Fruit fly (Drosophila melanogaster) whole organism, prepupa: Measurements from ENCODE around the gene RSG7.
A peak's percentile ranks its signal among the peaks of the same experiment; 100 is the strongest.

Experiments used
- Blimp-1 ChIP-seq: fragments of 200-800 bp; sonication (Bioruptor generic); optimal IDR thresholded peaks from 3 replicates; lab custom pipeline; 2017; ENCODE audit warnings: missing biosample characterization, missing genetic modification characterization, mild to moderate bottlenecking, moderate library complexity, missing genetic modification reagents
- CG10631 ChIP-seq: fragments of 200-800 bp; sonication (Bioruptor generic); optimal IDR thresholded peaks from 2 replicates; lab custom pipeline; 2016; ENCODE audit warnings: missing biosample characterization, missing genetic modification characterization
- CG11294 ChIP-seq: fragments of 200-800 bp; sonication (Bioruptor generic); IDR thresholded peaks from 2 replicates; pipeline ENCODE4 v1.3.6; 2022; ENCODE audit warnings: missing biosample characterization, missing genetic modification characterization
- CG11762 ChIP-seq: fragments of 200-800 bp; sonication (Bioruptor generic); optimal IDR thresholded peaks from 3 replicates; lab custom pipeline; 2016; ENCODE audit warnings: missing biosample characterization, missing genetic modification characterization; ENCODE audit not compliant: insufficient read depth
- CG11902 ChIP-seq: fragments of 200-800 bp; sonication (Bioruptor generic); optimal IDR thresholded peaks from 3 replicates; lab custom pipeline; 2016; ENCODE audit warnings: missing biosample characterization, missing genetic modification characterization
- CG16779 ChIP-seq: fragments of 200-800 bp; sonication (Bioruptor generic); optimal IDR thresholded peaks from 3 replicates; lab custom pipeline; 2017; ENCODE audit warnings: missing biosample characterization, mild to moderate bottlenecking, missing genetic modification characterization
- CG31627 ChIP-seq: fragments of 200-800 bp; sonication (Bioruptor generic); optimal IDR thresholded peaks from 3 replicates; lab custom pipeline; 2016; ENCODE audit warnings: missing biosample characterization, missing genetic modification characterization
- CG34406 ChIP-seq: fragments of 200-800 bp; sonication (Bioruptor generic); optimal IDR thresholded peaks from 3 replicates; lab custom pipeline; 2016; ENCODE audit warnings: missing biosample characterization, missing genetic modification characterization
- CG3919 ChIP-seq: fragments of 200-800 bp; sonication (Bioruptor generic); optimal IDR thresholded peaks from 3 replicates; lab custom pipeline; 2016; ENCODE audit warnings: missing biosample characterization, missing genetic modification characterization
- CG4318 ChIP-seq: fragments of 200-800 bp; sonication (Bioruptor generic); optimal IDR thresholded peaks from 3 replicates; lab custom pipeline; 2017; ENCODE audit warnings: missing biosample characterization, mild to moderate bottlenecking, missing genetic modification characterization
- CG6163 ChIP-seq: fragments of 200-800 bp; sonication (Bioruptor generic); IDR thresholded peaks from 3 replicates; pipeline ENCODE4 v1.3.6; 2022; ENCODE audit warnings: missing biosample characterization, missing genetic modification characterization
- CG6792 ChIP-seq: fragments of 200-800 bp; sonication (Bioruptor generic); optimal IDR thresholded peaks from 3 replicates; lab custom pipeline; 2016; ENCODE audit warnings: missing biosample characterization, missing genetic modification characterization
- CG6808 ChIP-seq: fragments of 200-800 bp; sonication (Bioruptor generic); optimal IDR thresholded peaks from 3 replicates; lab custom pipeline; 2017; ENCODE audit warnings: missing biosample characterization, missing genetic modification characterization, mild to moderate bottlenecking, moderate library complexity, missing genetic modification reagents
- CG7368 ChIP-seq: fragments of 200-800 bp; sonication (Bioruptor generic); optimal IDR thresholded peaks from 3 replicates; lab custom pipeline; 2016; ENCODE audit warnings: missing biosample characterization, missing genetic modification characterization
- CG8119 ChIP-seq: fragments of 200-800 bp; sonication (Bioruptor generic); IDR thresholded peaks from 3 replicates; pipeline ENCODE4 v1.3.6; 2022; ENCODE audit warnings: missing biosample characterization, missing genetic modification characterization
- CG8632 ChIP-seq: fragments of 200-800 bp; sonication (Bioruptor generic); optimal IDR thresholded peaks from 3 replicates; lab custom pipeline; 2016; ENCODE audit warnings: missing biosample characterization, missing genetic modification characterization
- CG9139 ChIP-seq: fragments of 200-800 bp; sonication (Bioruptor generic); optimal IDR thresholded peaks from 3 replicates; lab custom pipeline; 2017; ENCODE audit warnings: missing biosample characterization, mild to moderate bottlenecking, missing genetic modification characterization
- Eip75B ChIP-seq: fragments of 200-800 bp; sonication (Bioruptor generic); optimal IDR thresholded peaks from 3 replicates; lab custom pipeline; 2016; ENCODE audit warnings: missing biosample characterization, missing genetic modification characterization
- Eip78C ChIP-seq: fragments of 200-800 bp; sonication (Bioruptor generic); peaks from one replicate; lab custom pipeline; 2016; ENCODE audit warnings: missing biosample characterization, missing genetic modification characterization
- Ets21C ChIP-seq: fragments of 200-800 bp; sonication (Bioruptor generic); optimal IDR thresholded peaks from 3 replicates; lab custom pipeline; 2016; ENCODE audit warnings: missing biosample characterization, missing genetic modification characterization
- Gug ChIP-seq: fragments of 200-800 bp; sonication (Bioruptor generic); IDR thresholded peaks from 2 replicates; pipeline ENCODE4 v1.3.6; 2022; ENCODE audit warnings: missing biosample characterization, missing genetic modification characterization
- Hr38 ChIP-seq: sonication (Bioruptor generic); optimal IDR thresholded peaks from 2 replicates; lab custom pipeline; 2016; ENCODE audit warnings: missing biosample characterization, missing genetic modification characterization
- Met ChIP-seq: fragments of 200-800 bp; sonication (Bioruptor generic); optimal IDR thresholded peaks from 3 replicates; lab custom pipeline; 2016; ENCODE audit warnings: missing biosample characterization, missing genetic modification characterization
- OdsH ChIP-seq: fragments of 200-800 bp; sonication (Bioruptor generic); optimal IDR thresholded peaks from 3 replicates; lab custom pipeline; 2016; ENCODE audit warnings: missing biosample characterization, missing genetic modification characterization
- Sox102F ChIP-seq: fragments of 200-800 bp; sonication (Bioruptor generic); optimal IDR thresholded peaks from 2 replicates; lab custom pipeline; 2016; ENCODE audit warnings: missing biosample characterization, mild to moderate bottlenecking, missing genetic modification characterization
- Sox14 ChIP-seq: fragments of 200-800 bp; sonication (Bioruptor generic); optimal IDR thresholded peaks from 3 replicates; lab custom pipeline; 2016; ENCODE audit warnings: missing biosample characterization, missing genetic modification characterization
- Sox15 ChIP-seq: fragments of 200-800 bp; sonication (Bioruptor generic); optimal IDR thresholded peaks from 3 replicates; lab custom pipeline; 2016; ENCODE audit warnings: missing biosample characterization, missing genetic modification characterization
- achi ChIP-seq: fragments of 200-800 bp; sonication (Bioruptor generic); optimal IDR thresholded peaks from 3 replicates; lab custom pipeline; 2016; ENCODE audit warnings: missing biosample characterization, missing genetic modification characterization
- acj6 ChIP-seq: fragments of 200-800 bp; sonication (Bioruptor generic); optimal IDR thresholded peaks from 3 replicates; lab custom pipeline; 2016; ENCODE audit warnings: missing biosample characterization, missing genetic modification characterization
- cyc ChIP-seq: fragments of 200-800 bp; sonication (Bioruptor generic); optimal IDR thresholded peaks from 3 replicates; lab custom pipeline; 2016; ENCODE audit warnings: missing biosample characterization, missing genetic modification characterization
- dac ChIP-seq: fragments of 200-800 bp; sonication (Bioruptor generic); optimal IDR thresholded peaks from 2 replicates; lab custom pipeline; 2017; ENCODE audit warnings: missing biosample characterization, mild to moderate bottlenecking, missing genetic modification characterization
- eg ChIP-seq: fragments of 200-800 bp; sonication (Bioruptor generic); IDR thresholded peaks from 3 replicates; pipeline ENCODE4 v1.3.6; 2022; ENCODE audit warnings: missing biosample characterization, missing genetic modification characterization
- esn ChIP-seq: fragments of 200-800 bp; sonication (Bioruptor generic); optimal IDR thresholded peaks from 2 replicates; lab custom pipeline; 2016; ENCODE audit warnings: missing biosample characterization, mild to moderate bottlenecking, missing genetic modification characterization, moderate library complexity
- fd85E ChIP-seq: fragments of 200-800 bp; sonication (Bioruptor generic); optimal IDR thresholded peaks from 3 replicates; lab custom pipeline; 2016; ENCODE audit warnings: missing biosample characterization, missing genetic modification characterization
- fkh ChIP-seq: fragments of 200-800 bp; sonication (Bioruptor generic); optimal IDR thresholded peaks from 3 replicates; lab custom pipeline; 2017; ENCODE audit warnings: missing biosample characterization, mild to moderate bottlenecking, missing genetic modification characterization, moderate library complexity
- lz ChIP-seq: fragments of 200-800 bp; sonication (Bioruptor generic); optimal IDR thresholded peaks from 3 replicates; lab custom pipeline; 2016; ENCODE audit warnings: missing biosample characterization, missing genetic modification characterization
- net ChIP-seq: fragments of 200-800 bp; sonication (Bioruptor generic); optimal IDR thresholded peaks from 3 replicates; lab custom pipeline; 2016; ENCODE audit warnings: missing biosample characterization, missing genetic modification characterization
- salr ChIP-seq, 2 experiments: fragments of 200-800 bp; sonication (Bioruptor generic); optimal IDR thresholded peaks; 3 replicates each; lab custom pipeline; 2016 to 2018; ENCODE audit warnings: missing biosample characterization in 2 of 2, missing genetic modification characterization in 2 of 2, mild to moderate bottlenecking in 1 of 2
- svp ChIP-seq: fragments of 200-800 bp; sonication (Bioruptor generic); peaks from one replicate; lab custom pipeline; 2016; ENCODE audit warnings: missing biosample characterization, missing genetic modification characterization
- vri ChIP-seq: fragments of 200-800 bp; sonication (Bioruptor generic); optimal IDR thresholded peaks from 3 replicates; lab custom pipeline; 2016; ENCODE audit warnings: missing biosample characterization, mild to moderate bottlenecking, missing genetic modification characterization

The RSG7 gene

DNA sequence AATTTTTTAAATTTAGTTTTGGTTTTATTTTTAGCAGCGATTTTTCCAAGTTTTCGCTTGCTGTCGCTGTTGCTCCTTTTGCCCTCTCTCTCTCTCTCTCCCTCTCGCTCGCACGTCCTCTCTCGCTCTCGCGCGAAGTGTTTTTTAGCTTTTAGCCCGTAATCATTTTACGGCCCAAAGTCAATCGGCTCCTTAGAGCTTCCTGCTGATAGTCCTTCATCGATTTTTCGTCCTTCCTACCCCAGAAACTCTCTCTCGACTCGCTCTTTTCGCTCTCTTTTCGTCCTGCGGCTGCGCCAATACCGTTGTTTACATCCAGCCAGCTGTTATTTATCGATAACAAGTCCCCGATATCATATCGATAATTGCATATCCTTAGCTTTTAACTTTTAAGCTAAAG, at the start of gene RSG7:
Gene RSG7, minus strand, starts transcription at position 139 of the 400 bp plus-strand sequence.
- TF ChIP-seq CG7368 (GFP tag; lab: Kevin White, UChicago), result no peak
- no peak for TF ChIP-seq Ets21C
- no peak for TF ChIP-seq CG10631 (GFP tag; lab: Kevin White, UChicago)
- TF ChIP-seq CG9139 (GFP tag; lab: Kevin White, UChicago), result no peak
- no peak for TF ChIP-seq CG11762 (GFP tag; lab: Kevin White, UChicago)
- no peak for TF ChIP-seq acj6 (GFP tag; lab: Kevin White, UChicago)
- no peak for TF ChIP-seq CG3919
- no peak for TF ChIP-seq svp
- no peak for TF ChIP-seq Eip78C
- no peak for TF ChIP-seq cyc (GFP tag; lab: Kevin White, UChicago)
- no peak for TF ChIP-seq Sox15 (GFP tag; lab: Kevin White, UChicago)
- TF ChIP-seq CG16779, result no peak

DNA sequence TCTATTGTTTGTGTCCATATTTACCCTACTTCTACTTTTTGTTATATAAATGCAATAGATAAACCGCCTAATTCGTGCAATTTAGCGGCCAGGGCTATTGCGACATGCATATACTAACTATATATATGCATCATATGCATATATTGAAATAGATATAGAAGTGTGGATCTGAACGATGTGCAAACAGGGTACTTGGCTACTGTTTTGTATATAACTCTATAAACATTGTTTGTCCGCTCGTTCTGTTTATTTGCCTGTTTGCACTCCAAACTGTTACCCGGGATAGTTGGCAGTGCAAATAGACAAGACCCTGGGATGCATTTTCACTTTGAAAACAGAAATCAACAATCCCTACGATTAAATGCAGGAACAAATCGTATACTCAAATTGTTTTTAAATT, 48.8 kb upstream of the RSG7 start:
- no peak for TF ChIP-seq salr (GFP tag; optimal IDR thresholded peaks at IDR 0.05; lab: Kevin White, UChicago)
- TF ChIP-seq Eip78C, result peak; percentile 1
- no peak for TF ChIP-seq esn (GFP tag; lab: Kevin White, UChicago)
- no peak for TF ChIP-seq achi

DNA sequence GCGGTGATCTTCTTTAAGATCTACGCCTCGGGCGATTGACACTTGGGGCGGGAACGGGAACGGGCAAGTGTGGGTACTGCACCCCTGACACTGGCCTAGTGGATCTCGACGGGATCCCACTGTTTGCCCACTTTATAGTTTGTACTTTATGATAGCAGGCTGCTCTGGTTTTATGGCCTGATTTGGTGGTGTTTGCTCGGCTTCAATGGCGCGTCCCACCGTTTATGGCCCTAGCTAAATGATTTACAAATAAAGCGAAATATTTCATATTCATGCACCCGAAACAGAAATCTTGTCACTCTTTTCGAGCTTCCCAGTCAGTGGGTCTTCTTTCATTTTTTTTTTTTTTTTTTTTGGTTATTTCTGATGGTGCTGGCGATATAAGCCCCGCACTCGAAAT, 46.4 kb upstream of the RSG7 start:
- TF ChIP-seq fkh (peak; percentile 56), dac (GFP tag; lab: Kevin White, UChicago) (no peak)

DNA sequence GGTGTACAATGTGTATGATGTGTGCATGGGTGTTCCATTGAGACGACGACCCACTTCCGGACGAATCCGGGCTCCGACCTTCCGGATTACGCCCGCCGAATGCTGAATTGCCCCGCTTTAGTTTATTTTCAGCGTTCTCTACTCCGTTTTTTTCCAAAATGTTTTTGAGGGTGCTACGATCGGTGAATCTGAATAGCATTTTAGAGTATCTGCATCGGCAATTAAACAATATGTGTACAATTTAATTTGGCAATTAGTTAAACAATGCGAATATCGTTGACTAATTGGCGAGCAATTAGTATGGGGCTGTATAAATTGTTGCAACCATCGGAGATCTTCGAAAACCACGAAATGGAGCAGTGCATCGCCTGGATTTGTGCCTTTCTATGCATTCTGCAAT, 45.3 kb upstream of the RSG7 start, which contains the start of gene CG13002:
Gene CG13002, plus strand, starts transcription at position 301 of the 400 bp plus-strand sequence.
- TF ChIP-seq Eip75B (GFP tag; lab: Kevin White, UChicago) (no peak), CG8632 (GFP tag; lab: Kevin White, UChicago) (no peak)
- TF ChIP-seq, all 60 proteins: peak for 0

DNA sequence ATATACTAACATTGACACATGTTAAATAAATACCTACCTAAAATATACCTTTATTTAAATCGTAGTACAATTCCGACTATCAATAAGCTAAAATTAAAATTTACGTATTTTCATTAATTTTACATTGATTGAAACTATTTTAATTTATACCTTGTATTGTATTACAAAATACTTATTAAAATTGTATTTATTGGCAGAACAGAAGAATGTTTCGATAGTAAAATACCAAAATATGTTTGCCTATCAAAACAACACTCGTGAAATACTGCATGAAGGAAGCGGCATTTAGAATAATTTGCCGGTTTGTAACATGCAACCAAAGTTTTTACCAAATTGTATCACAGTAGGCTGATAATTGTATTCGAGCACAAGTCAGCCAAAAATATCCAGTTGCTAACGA, 42.3 kb upstream of the RSG7 start, which contains the start of the genes DENR and CG4880:
Gene DENR, minus strand, starts transcription at position 10 of the 400 bp plus-strand sequence.
Gene CG4880, plus strand, starts transcription at position 268 of the 400 bp plus-strand sequence.
- TF ChIP-seq Gug (no peak), Eip78C (peak; percentile 41)

DNA sequence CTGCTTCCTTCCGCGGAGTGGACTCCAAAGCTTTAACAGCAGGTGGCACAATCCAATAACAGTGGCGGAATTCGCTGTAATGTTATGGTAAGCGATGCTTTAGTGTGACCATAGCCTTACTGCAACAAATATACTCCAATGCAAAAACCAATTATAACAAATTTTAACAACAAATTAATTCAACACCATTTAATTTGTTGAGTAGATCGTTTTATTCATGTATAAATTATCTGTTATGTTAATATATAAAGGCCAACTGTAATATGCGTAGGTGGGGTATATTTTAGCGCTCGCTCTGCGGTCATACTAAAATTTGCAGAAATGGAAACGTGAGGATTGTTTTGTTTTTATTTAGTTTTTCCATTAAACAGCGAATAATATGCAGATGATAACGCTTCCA, 40.0 kb upstream of the RSG7 start, which contains the start of the genes Nprl2 and Polr3I:
Gene Nprl2, minus strand, starts transcription at position 86 of the 400 bp plus-strand sequence.
Gene Polr3I, plus strand, starts transcription at position 302 of the 400 bp plus-strand sequence.
- TF ChIP-seq CG10631 (GFP tag; lab: Kevin White, UChicago) (no peak), Eip78C (peak; percentile 12)

DNA sequence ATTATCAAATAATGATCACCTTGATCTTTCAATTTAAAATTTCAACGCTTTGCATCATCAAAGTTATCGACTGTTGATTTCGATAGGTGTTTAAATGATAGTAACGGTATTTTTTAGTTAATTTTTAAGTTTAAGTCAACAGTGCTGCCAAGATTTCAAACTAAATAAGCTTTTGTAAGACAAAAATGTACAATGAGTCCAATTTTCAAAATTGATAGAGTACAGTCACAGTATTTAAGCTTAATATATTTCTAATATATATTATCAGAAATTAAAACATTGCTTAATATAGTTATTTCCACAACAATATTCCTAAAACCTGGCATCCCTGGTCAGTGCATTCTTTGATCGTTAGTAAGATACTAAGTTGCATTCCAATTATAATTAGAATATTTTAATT, 36.8 kb upstream of the RSG7 start, which contains the start of gene CG4872:
Gene CG4872, plus strand, starts transcription at position 333 of the 400 bp plus-strand sequence.
- TF ChIP-seq CG6808 (GFP tag; lab: Kevin White, UChicago), result no peak
- TF ChIP-seq Sox14 (GFP tag; lab: Kevin White, UChicago), result no peak
- no peak for TF ChIP-seq CG9139 (GFP tag; lab: Kevin White, UChicago)
- TF ChIP-seq CG3919, result no peak
- TF ChIP-seq Sox102F (GFP tag; lab: Kevin White, UChicago), result no peak
- peak; percentile 15 for TF ChIP-seq CG6792
- no peak for TF ChIP-seq Blimp-1 (GFP tag; lab: Kevin White, UChicago)
- TF ChIP-seq net (GFP tag; lab: Kevin White, UChicago), result no peak
- no peak for TF ChIP-seq CG11294
- TF ChIP-seq eg (GFP tag; lab: Robert Waterston, UW), result peak; percentile 12; the same call in 1 of the 3 replicates
- TF ChIP-seq achi, result no peak
- no peak for TF ChIP-seq CG10631 (GFP tag; lab: Kevin White, UChicago)
- no peak for TF ChIP-seq CG31627 (GFP tag; lab: Kevin White, UChicago)
- no peak for TF ChIP-seq Hr38 (GFP tag; lab: Kevin White, UChicago)
- TF ChIP-seq Met, result no peak
- no peak for TF ChIP-seq CG11902
- no peak for TF ChIP-seq CG11762 (GFP tag; lab: Kevin White, UChicago)
- no peak for TF ChIP-seq fd85E
- no peak for TF ChIP-seq svp
- no peak for TF ChIP-seq OdsH (GFP tag; lab: Kevin White, UChicago)
- no peak for TF ChIP-seq CG6163 (GFP tag; lab: Robert Waterston, UW)
- no peak for TF ChIP-seq CG7368 (GFP tag; lab: Kevin White, UChicago)
- no peak for TF ChIP-seq vri
- no peak for TF ChIP-seq CG4318 (GFP tag; lab: Kevin White, UChicago)
- TF ChIP-seq lz (GFP tag; lab: Kevin White, UChicago), result no peak
- TF ChIP-seq CG8119, result no peak
- TF ChIP-seq CG34406 (GFP tag; lab: Kevin White, UChicago), result no peak
- no peak for TF ChIP-seq dac (GFP tag; lab: Kevin White, UChicago)
